Worm (Caenorhabditis elegans) whole organism, L4 larva: ENCODE results near the gene T26H10.2.

Source experiments
- F37D6.2 ChIP-seq: sonication (generic microtip); optimal IDR thresholded peaks from 2 replicates; lab custom pipeline; 2016; ENCODE audit warnings: mild to moderate bottlenecking, missing genetic modification characterization, missing compliant biosample characterization
- F44E2.7 ChIP-seq: fragments of 200-800 bp; sonication (Bioruptor generic); IDR thresholded peaks from 2 replicates; pipeline ENCODE4 v2.1.2; 2022; ENCODE audit warnings: missing genetic modification characterization, missing compliant biosample characterization
- T20F7.1 ChIP-seq: fragments of 200-800 bp; sonication (Bioruptor generic); optimal IDR thresholded peaks from 2 replicates; lab custom pipeline; 2018; ENCODE audit warnings: mild to moderate bottlenecking, missing genetic modification characterization, missing compliant biosample characterization
- Y105C5A.15 ChIP-seq: fragments of 200-800 bp; sonication (Bioruptor generic); IDR thresholded peaks from 2 replicates; pipeline ENCODE4 v1.3.6; 2022; ENCODE audit warnings: missing genetic modification characterization, missing compliant biosample characterization
- Y75B8A.6 ChIP-seq: fragments of 200-800 bp; sonication (Bioruptor generic); IDR thresholded peaks from 2 replicates; pipeline ENCODE4 v1.3.6; 2022; ENCODE audit warnings: missing genetic modification reagents, missing genetic modification characterization, missing compliant biosample characterization
- ZK337.2 ChIP-seq: fragments of 200-800 bp; sonication (Bioruptor generic); IDR thresholded peaks from 2 replicates; pipeline ENCODE4 v1.3.6; 2022; ENCODE audit warnings: missing genetic modification reagents, missing genetic modification characterization, missing compliant biosample characterization
- ZK546.5 ChIP-seq, 2 experiments: sonication (generic microtip); optimal IDR thresholded peaks; 2 replicates each; lab custom pipeline; 2017; ENCODE audit warnings: missing biosample characterization in 2 of 2, missing genetic modification characterization in 2 of 2
- aha-1 ChIP-seq: fragments of 150-350 bp; peaks from one replicate; lab custom pipeline; 2014; ENCODE audit warnings: missing biosample characterization, missing genetic modification characterization
- aly-2 ChIP-seq: sonication (generic microtip); optimal IDR thresholded peaks from 2 replicates; lab custom pipeline; 2018; ENCODE audit warnings: missing biosample characterization, missing genetic modification characterization
- ama-1 ChIP-seq: fragments of 150-350 bp; optimal IDR thresholded peaks from 2 replicates; lab custom pipeline; 2014; ENCODE audit warnings: inconsistent platforms, mixed read lengths
- ceh-32 ChIP-seq: sonication (generic microtip); optimal IDR thresholded peaks from 2 replicates; lab custom pipeline; 2016; ENCODE audit warnings: mild to moderate bottlenecking, missing genetic modification characterization, missing compliant biosample characterization; ENCODE audit not compliant: poor library complexity
- ceh-44 ChIP-seq: fragments of 200-800 bp; sonication (Bioruptor generic); IDR thresholded peaks from 2 replicates; pipeline ENCODE4 v1.3.6; 2022; ENCODE audit warnings: missing genetic modification reagents, missing genetic modification characterization, missing compliant biosample characterization
- ceh-82 ChIP-seq: sonication (generic microtip); optimal IDR thresholded peaks from 2 replicates; lab custom pipeline; 2017; ENCODE audit warnings: missing biosample characterization, missing genetic modification characterization
- daf-19 ChIP-seq: fragments of 200-800 bp; sonication (Bioruptor generic); conservative IDR thresholded peaks from 2 replicates; pipeline ENCODE4 v1.3.6; 2022; ENCODE audit warnings: missing genetic modification characterization, missing compliant biosample characterization
- daf-8 ChIP-seq: fragments of 200-800 bp; sonication (Bioruptor generic); IDR thresholded peaks from 2 replicates; pipeline ENCODE4 v1.3.6; 2022; ENCODE audit warnings: missing genetic modification characterization, missing compliant biosample characterization
- dmd-8 ChIP-seq: fragments of 200-800 bp; sonication (Bioruptor generic); IDR thresholded peaks from 2 replicates; pipeline ENCODE4 v1.3.6; 2022; ENCODE audit warnings: missing genetic modification characterization, missing compliant biosample characterization
- dmd-9 ChIP-seq: fragments of 200-800 bp; sonication (Bioruptor generic); IDR thresholded peaks from 2 replicates; pipeline ENCODE4 v1.3.6; 2022; ENCODE audit warnings: missing genetic modification reagents, missing genetic modification characterization, missing compliant biosample characterization
- dpl-1 ChIP-seq: fragments of 150-350 bp; optimal IDR thresholded peaks from 2 replicates; lab custom pipeline; 2014; ENCODE audit warnings: missing biosample characterization, missing genetic modification reagents, missing genetic modification characterization
- fkh-10 ChIP-seq: fragments of 150-350 bp; optimal IDR thresholded peaks from 2 replicates; lab custom pipeline; 2014; ENCODE audit warnings: missing biosample characterization, missing genetic modification reagents, missing genetic modification characterization
- fos-1 ChIP-seq: fragments of 150-350 bp; optimal IDR thresholded peaks from 2 replicates; lab custom pipeline; 2014; ENCODE audit warnings: missing biosample characterization, missing genetic modification characterization
- hif-1 ChIP-seq, 2 experiments: sonication (generic microtip); optimal IDR thresholded peaks; 2 replicates each; lab custom pipeline; 2016 to 2017; ENCODE audit warnings: missing compliant biosample characterization in 2 of 2, missing genetic modification characterization in 2 of 2, missing genetic modification reagents in 2 of 2, missing genotype in 2 of 2, mild to moderate bottlenecking in 1 of 2
- hlh-11 ChIP-seq: fragments of 200-800 bp; sonication (Bioruptor generic); optimal IDR thresholded peaks from 2 replicates; lab custom pipeline; 2018; ENCODE audit warnings: mild to moderate bottlenecking, missing genetic modification characterization, missing compliant biosample characterization
- hmg-1.1 ChIP-seq: fragments of 200-800 bp; sonication (Bioruptor generic); IDR thresholded peaks from 2 replicates; pipeline ENCODE4 v1.3.6; 2022; ENCODE audit warnings: missing genetic modification reagents, missing genetic modification characterization, missing compliant biosample characterization
- jun-1 ChIP-seq: fragments of 150-350 bp; optimal IDR thresholded peaks from 2 replicates; lab custom pipeline; 2014; ENCODE audit warnings: missing biosample characterization, missing genetic modification reagents, missing genetic modification characterization
- lin-13 ChIP-seq: fragments of 150-350 bp; optimal IDR thresholded peaks from 2 replicates; lab custom pipeline; 2014; ENCODE audit warnings: missing biosample characterization, missing genetic modification reagents, missing genetic modification characterization
- lin-15B ChIP-seq: fragments of 150-350 bp; sonication (generic microtip); optimal IDR thresholded peaks from 3 replicates; lab custom pipeline; 2014; ENCODE audit warnings: missing biosample characterization, missing genetic modification characterization
- lin-39 ChIP-seq: fragments of 150-350 bp; optimal IDR thresholded peaks from 2 replicates; lab custom pipeline; 2014; ENCODE audit warnings: missing biosample characterization, missing genetic modification reagents, missing genetic modification characterization
- lsy-2 ChIP-seq, 2 experiments: fragments of 150-350 bp in 1 of 2; sonication (generic microtip) in 1 of 2; optimal IDR thresholded peaks; 2 replicates each; lab custom pipeline; 2014 to 2017; ENCODE audit warnings: missing biosample characterization in 2 of 2, missing genetic modification characterization in 2 of 2
- madf-9 ChIP-seq: fragments of 200-800 bp; sonication (Bioruptor generic); conservative IDR thresholded peaks from 2 replicates; pipeline ENCODE4 v1.3.6; 2022; ENCODE audit warnings: missing genetic modification reagents, missing genetic modification characterization, missing compliant biosample characterization
- mdl-1 ChIP-seq, 2 experiments: fragments of 150-350 bp in 1 of 2; sonication (generic microtip) in 1 of 2; optimal IDR thresholded peaks; 2 replicates each; lab custom pipeline; 2014 to 2017; ENCODE audit warnings: missing biosample characterization in 2 of 2, missing genetic modification characterization in 2 of 2
- mep-1 ChIP-seq: fragments of 150-350 bp; sonication (generic microtip); optimal IDR thresholded peaks from 3 replicates; lab custom pipeline; 2014; ENCODE audit warnings: missing biosample characterization, missing genetic modification characterization
- mes-2 ChIP-seq: sonication (generic microtip); optimal IDR thresholded peaks from 2 replicates; lab custom pipeline; 2016; ENCODE audit warnings: missing genotype, mild to moderate bottlenecking, missing genetic modification characterization, missing compliant biosample characterization; ENCODE audit not compliant: poor library complexity, severe bottlenecking
- nhr-111 ChIP-seq: fragments of 200-800 bp; sonication (Bioruptor generic); optimal IDR thresholded peaks from 2 replicates; lab custom pipeline; 2018; ENCODE audit warnings: mild to moderate bottlenecking, missing genetic modification characterization, missing compliant biosample characterization
- nhr-28 ChIP-seq: fragments of 150-350 bp; optimal IDR thresholded peaks from 2 replicates; lab custom pipeline; 2014; ENCODE audit warnings: missing biosample characterization, missing genetic modification characterization
- nhr-41 ChIP-seq: fragments of 200-800 bp; sonication (Bioruptor generic); IDR thresholded peaks from 2 replicates; pipeline ENCODE4 v1.3.6; 2022; ENCODE audit warnings: missing genetic modification reagents, missing genetic modification characterization, missing compliant biosample characterization
- nhr-77 ChIP-seq: fragments of 150-350 bp; optimal IDR thresholded peaks from 2 replicates; lab custom pipeline; 2014; ENCODE audit warnings: missing biosample characterization, missing genetic modification characterization
- pha-4 ChIP-seq, 2 experiments: fragments of 150-350 bp in 1 of 2; fragments of 200-800 bp in 1 of 2; sonication (Bioruptor generic) in 1 of 2; IDR thresholded peaks in 1 of 2; optimal IDR thresholded peaks in 1 of 2; 2 replicates each; pipeline versions ENCODE4 v1.3.6 to Lab custom; 2014 to 2022; ENCODE audit warnings: missing genetic modification characterization in 2 of 2, missing genetic modification reagents in 2 of 2, missing biosample characterization in 1 of 2, missing compliant biosample characterization in 1 of 2
- pqm-1 ChIP-seq: sonication (generic microtip); optimal IDR thresholded peaks from 2 replicates; lab custom pipeline; 2017; ENCODE audit warnings: missing biosample characterization, missing genetic modification characterization
- rbr-2 ChIP-seq: sonication (generic microtip); optimal IDR thresholded peaks from 2 replicates; lab custom pipeline; 2016; ENCODE audit warnings: missing genotype, missing genetic modification characterization, missing compliant biosample characterization
- sdz-12 ChIP-seq: fragments of 200-800 bp; sonication (Bioruptor generic); optimal IDR thresholded peaks from 2 replicates; lab custom pipeline; 2018; ENCODE audit warnings: mild to moderate bottlenecking, missing genetic modification characterization, missing compliant biosample characterization
- set-16 ChIP-seq: fragments of 200-800 bp; sonication (Bioruptor generic); IDR thresholded peaks from 2 replicates; pipeline ENCODE4 v1.3.6; 2022; ENCODE audit warnings: missing genetic modification reagents, missing genetic modification characterization, missing compliant biosample characterization
- skn-1 ChIP-seq: fragments of 150-350 bp; optimal IDR thresholded peaks from 2 replicates; lab custom pipeline; 2014; ENCODE audit warnings: missing biosample characterization, missing genetic modification characterization
- tag-97 ChIP-seq: fragments of 200-800 bp; sonication (Bioruptor generic); IDR thresholded peaks from 2 replicates; pipeline ENCODE4 v1.3.6; 2022; ENCODE audit warnings: missing genetic modification characterization, missing compliant biosample characterization
- tra-1 ChIP-seq: fragments of 200-800 bp; sonication (Bioruptor generic); IDR thresholded peaks from 2 replicates; pipeline ENCODE4 v1.3.6; 2022; ENCODE audit warnings: missing genetic modification reagents, missing genetic modification characterization, missing compliant biosample characterization
- unc-62 ChIP-seq, 3 experiments: fragments of 150-350 bp in 1 of 3; sonication (generic microtip); optimal IDR thresholded peaks in 2 of 3; peaks in 1 of 3; 1 replicate in 1 of 3; 2 replicates in 2 of 3; lab custom pipeline; 2014 to 2017; ENCODE audit warnings: missing biosample characterization in 3 of 3, missing genetic modification characterization in 3 of 3, missing genetic modification reagents in 3 of 3, missing genotype in 1 of 3
- zag-1 ChIP-seq: fragments of 150-350 bp; optimal IDR thresholded peaks from 2 replicates; lab custom pipeline; 2014; ENCODE audit warnings: missing biosample characterization, missing genetic modification characterization

The T26H10.2 gene

DNA sequence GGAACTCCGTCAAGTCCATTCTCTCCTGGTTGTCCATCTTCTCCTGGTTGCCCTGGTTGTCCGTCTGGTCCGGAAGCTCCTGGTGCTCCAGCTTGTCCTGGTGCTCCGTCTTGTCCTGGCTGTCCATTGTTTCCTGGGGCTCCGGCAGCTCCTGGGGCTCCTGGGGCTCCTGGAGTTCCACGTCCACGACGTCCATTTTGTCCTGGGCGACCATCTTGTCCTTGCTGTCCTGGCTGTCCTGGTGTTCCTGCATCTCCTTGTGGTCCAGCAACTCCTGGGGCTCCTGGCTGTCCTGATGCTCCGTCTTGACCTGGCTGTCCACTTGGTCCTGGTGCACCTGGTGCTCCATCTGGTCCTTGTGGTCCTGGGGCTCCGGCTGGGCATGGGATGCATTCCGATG lies 24.9 kb upstream of the T26H10.2 start:
- TF ChIP-seq mep-1 (tag; lab: Kevin White, UChicago), result no peak
- TF ChIP-seq dmd-8 (GFP tag; lab: Robert Waterston, UW), result no peak
- TF ChIP-seq ceh-32 (tag; lab: Kevin White, UChicago), result no peak
- TF ChIP-seq rbr-2 (tag; lab: Kevin White, UChicago), result no peak
- TF ChIP-seq F44E2.7 (GFP tag; lab: Robert Waterston, UW), result 0 out of 2 replicates have a peak, but pooled peaks have one; percentile 18
- no peak for TF ChIP-seq hif-1 (tag; optimal IDR thresholded peaks at IDR 0.05; lab: Kevin White, UChicago)
- no peak for TF ChIP-seq dmd-9
- TF ChIP-seq set-16 (GFP tag; lab: Robert Waterston, UW), result peak; percentile 93
- no peak for TF ChIP-seq tag-97 (GFP tag; lab: Robert Waterston, UW)
- TF ChIP-seq lsy-2 (tag; optimal IDR thresholded peaks at IDR 0.05; lab: Kevin White, UChicago), result no peak
- no peak for TF ChIP-seq hmg-1.1
- TF ChIP-seq aha-1, result no peak
- TF ChIP-seq ZK337.2 (GFP tag; lab: Robert Waterston, UW), result no peak
- TF ChIP-seq pqm-1, result no peak
- TF ChIP-seq lin-15B (tag; lab: Kevin White, UChicago), result no peak

ce11 chrV:11446297-11446696 lies 21.8 kb upstream of the T26H10.2 start, which contains the start of gene mig-17:
TSS of gene mig-17 (plus strand) at chrV:11446685.
- no peak for TF ChIP-seq nhr-28 (tag; lab: Kevin White, UChicago)
- TF ChIP-seq daf-8 (GFP tag; lab: Robert Waterston, UW), result no peak
- TF ChIP-seq ceh-44 (GFP tag; lab: Robert Waterston, UW), result no peak
- no peak for TF ChIP-seq fkh-10 (GFP tag; lab: Kevin White, UChicago)
- TF ChIP-seq mes-2 (tag; lab: Kevin White, UChicago), result no peak
- TF ChIP-seq sdz-12 (GFP tag; lab: Kevin White, UChicago), result no peak
- no peak for TF ChIP-seq tag-97 (GFP tag; lab: Robert Waterston, UW)
- no peak for TF ChIP-seq daf-19
- TF ChIP-seq Y75B8A.6 (GFP tag; lab: Robert Waterston, UW), result no peak
- no peak for TF ChIP-seq nhr-111 (GFP tag; lab: Kevin White, UChicago)
- no peak for TF ChIP-seq nhr-41 (GFP tag; lab: Robert Waterston, UW)
- TF ChIP-seq lin-39 (tag; lab: Kevin White, UChicago), result no peak
- TF ChIP-seq fos-1 (tag; lab: Kevin White, UChicago), result no peak
- TF ChIP-seq mdl-1 (tag; optimal IDR thresholded peaks at IDR 0.05; lab: Kevin White, UChicago), result no peak
- no peak for TF ChIP-seq pqm-1
- no peak for TF ChIP-seq aly-2 (tag; lab: Kevin White, UChicago)
- no peak for TF ChIP-seq jun-1
- no peak for TF ChIP-seq T20F7.1 (GFP tag; lab: Kevin White, UChicago)
- TF ChIP-seq, all 104 proteins: peak for 0

DNA sequence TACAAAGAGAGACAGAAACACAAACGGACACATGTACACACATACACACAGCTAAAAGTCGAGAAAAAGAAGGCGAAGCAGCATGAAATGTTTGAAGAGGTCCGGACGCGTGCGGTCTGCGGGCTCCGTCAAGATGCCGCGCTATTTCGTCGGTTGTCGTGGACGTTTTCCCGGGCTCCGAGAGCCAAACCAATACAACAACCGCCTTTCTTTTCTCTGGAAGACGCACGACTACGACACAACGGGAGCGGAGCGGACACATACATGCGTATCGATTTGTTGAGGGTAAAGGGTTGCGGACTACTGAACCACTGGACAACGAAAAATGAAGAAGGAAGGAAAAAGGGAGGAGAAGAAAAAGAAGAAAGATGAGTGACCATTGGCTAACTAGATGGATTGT lies 20.9 kb upstream of the T26H10.2 start:
- TF ChIP-seq ZK546.5 (tag; optimal IDR thresholded peaks at IDR 0.05; lab: Kevin White, UChicago) (no peak), lin-13 (GFP tag; lab: Kevin White, UChicago) (no peak), madf-9 (GFP tag; lab: Robert Waterston, UW) (no peak), pha-4 (GFP tag; IDR thresholded peaks at IDR 0.05; lab: Robert Waterston, UW) (no peak), pha-4 (tag; optimal IDR thresholded peaks at IDR 0.05; lab: Kevin White, UChicago) (no peak), unc-62 (GFP tag; optimal IDR thresholded peaks at IDR 0.05 in 1 of 2; lab: Kevin White, UChicago) (no peak), unc-62 (tag; optimal IDR thresholded peaks at IDR 0.05; lab: Kevin White, UChicago) (no peak), skn-1 (tag; lab: Kevin White, UChicago) (no peak), ceh-44 (GFP tag; lab: Robert Waterston, UW) (no peak), F37D6.2 (no peak), nhr-77 (tag; lab: Kevin White, UChicago) (no peak), T20F7.1 (GFP tag; lab: Kevin White, UChicago) (no peak), hlh-11 (tag; lab: Kevin White, UChicago) (peak; percentile 5), dpl-1 (GFP tag; lab: Kevin White, UChicago) (no peak), rbr-2 (tag; lab: Kevin White, UChicago) (peak; percentile 44), sdz-12 (GFP tag; lab: Kevin White, UChicago) (no peak), fkh-10 (GFP tag; lab: Kevin White, UChicago) (peak; percentile 72), set-16 (GFP tag; lab: Robert Waterston, UW) (peak; percentile 60; the same call in 1 of the 2 replicates), ceh-82 (no peak), zag-1 (tag; lab: Kevin White, UChicago) (no peak), Y105C5A.15 (GFP tag; lab: Robert Waterston, UW) (no peak), mdl-1 (tag; optimal IDR thresholded peaks at IDR 0.05; lab: Kevin White, UChicago) (peak in 1 of 2 experiments; percentile 56), hif-1 (tag; optimal IDR thresholded peaks at IDR 0.05; lab: Kevin White, UChicago) (peak in 1 of 2 experiments; percentile 18), tra-1 (GFP tag; lab: Robert Waterston, UW) (no peak), lin-39 (tag; lab: Kevin White, UChicago) (no peak), ama-1 (no peak), hmg-1.1 (peak; percentile 63), nhr-41 (GFP tag; lab: Robert Waterston, UW) (no peak), nhr-28 (tag; lab: Kevin White, UChicago) (no peak)
